Worm (Caenorhabditis elegans): ENCODE results near the gene K12B6.11.

Gene K12B6.11

ce11 chrV:6268961-6269360, 19.7 kb upstream of the K12B6.11 start:
- no peak for TF ChIP-seq him-1 (tag; optimal IDR thresholded peaks at IDR 0.05)
- no peak for TF ChIP-seq dao-5 (tag; optimal IDR thresholded peaks at IDR 0.05)
- TF ChIP-seq W03F9.2 (tag; optimal IDR thresholded peaks at IDR 0.05): no peak

- TF ChIP-seq W03F9.2 (tag; optimal IDR thresholded peaks at IDR 0.05) (no peak), him-1 (tag; optimal IDR thresholded peaks at IDR 0.05) (no peak), dao-5 (tag; optimal IDR thresholded peaks at IDR 0.05) (no peak)
These were observed 18.6 kb upstream of the K12B6.11 start for ce11 chrV:6270097-6270496.

ce11 chrV:6270552-6270951, 18.2 kb upstream of the K12B6.11 start, which contains the start of gene F31F7.2:
F31F7.2 (plus strand) TSS chrV:6270852.
- no peak for TF ChIP-seq W03F9.2 (tag; optimal IDR thresholded peaks at IDR 0.05)
- TF ChIP-seq him-1 (tag; optimal IDR thresholded peaks at IDR 0.05): no peak
- no peak for TF ChIP-seq dao-5 (tag; optimal IDR thresholded peaks at IDR 0.05)

- TF ChIP-seq dao-5 (tag; optimal IDR thresholded peaks at IDR 0.05) (no peak), him-1 (tag; optimal IDR thresholded peaks at IDR 0.05) (no peak), W03F9.2 (tag; optimal IDR thresholded peaks at IDR 0.05) (no peak)
These were observed 13.5 kb upstream of the K12B6.11 start for ce11 chrV:6275209-6275608.

DNA sequence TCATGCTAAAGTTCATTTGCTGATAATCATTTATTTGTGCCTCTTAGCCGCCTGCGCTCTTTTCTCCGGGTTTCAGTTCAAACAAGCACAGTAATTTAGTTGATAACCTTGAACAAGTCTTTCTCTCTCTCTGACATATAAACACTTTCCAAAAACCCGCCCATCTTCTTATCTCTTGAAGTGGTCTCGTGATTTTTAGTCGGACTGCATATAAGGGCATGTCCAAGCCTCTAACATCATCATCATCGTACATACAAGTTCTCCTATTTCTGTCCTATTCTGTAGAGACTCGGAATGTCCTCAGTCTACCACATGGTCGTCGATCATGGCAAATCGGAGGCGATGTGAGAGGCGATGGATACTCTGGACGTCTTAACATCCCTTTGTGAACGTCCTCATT, 12.5 kb upstream of the K12B6.11 start, which contains the start of gene F31F7.1:
TSS of gene F31F7.1 (plus strand) at position 235 of the 400 bp plus-strand sequence.
- TF ChIP-seq him-1 (tag; optimal IDR thresholded peaks at IDR 0.05): no peak
- no peak for TF ChIP-seq W03F9.2 (tag; optimal IDR thresholded peaks at IDR 0.05)
- no peak for TF ChIP-seq dao-5 (tag; optimal IDR thresholded peaks at IDR 0.05)

- no peak for TF ChIP-seq him-1 (tag; optimal IDR thresholded peaks at IDR 0.05)
- TF ChIP-seq W03F9.2 (tag; optimal IDR thresholded peaks at IDR 0.05): no peak
- TF ChIP-seq dao-5 (tag; optimal IDR thresholded peaks at IDR 0.05): no peak
These were observed 11.4 kb upstream of the K12B6.11 start for ce11 chrV:6277178-6277834.

ce11 chrV:6278117-6279081, 10.3 kb upstream of the K12B6.11 start, which contains the start of gene fil-2:
fil-2 (plus strand) TSS chrV:6279031.
- TF ChIP-seq him-1 (tag; optimal IDR thresholded peaks at IDR 0.05) (no peak), W03F9.2 (tag; optimal IDR thresholded peaks at IDR 0.05) (no peak), dao-5 (tag; optimal IDR thresholded peaks at IDR 0.05) (no peak)

DNA sequence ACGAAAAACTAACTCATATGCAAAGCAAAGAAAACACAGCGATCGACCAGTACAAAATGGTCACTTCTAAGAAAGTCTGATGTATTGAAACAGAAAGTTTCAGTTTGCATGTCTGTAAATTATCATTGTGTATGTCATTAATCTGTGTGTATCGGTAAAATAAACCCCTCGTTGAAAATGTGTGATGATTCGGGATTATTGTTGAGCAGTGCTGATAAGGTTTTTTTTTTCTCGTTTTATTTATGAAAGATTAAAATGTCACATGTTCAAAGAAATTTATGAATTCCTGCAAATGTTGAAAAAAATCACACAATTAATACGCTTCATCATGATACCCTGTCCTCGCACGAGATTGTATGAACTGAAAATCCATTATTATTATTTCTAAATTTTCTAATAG, 8.6 kb upstream of the K12B6.11 start:
- no peak for TF ChIP-seq him-1 (tag; optimal IDR thresholded peaks at IDR 0.05)
- no peak for TF ChIP-seq W03F9.2 (tag; optimal IDR thresholded peaks at IDR 0.05)
- no peak for TF ChIP-seq dao-5 (tag; optimal IDR thresholded peaks at IDR 0.05)

DNA sequence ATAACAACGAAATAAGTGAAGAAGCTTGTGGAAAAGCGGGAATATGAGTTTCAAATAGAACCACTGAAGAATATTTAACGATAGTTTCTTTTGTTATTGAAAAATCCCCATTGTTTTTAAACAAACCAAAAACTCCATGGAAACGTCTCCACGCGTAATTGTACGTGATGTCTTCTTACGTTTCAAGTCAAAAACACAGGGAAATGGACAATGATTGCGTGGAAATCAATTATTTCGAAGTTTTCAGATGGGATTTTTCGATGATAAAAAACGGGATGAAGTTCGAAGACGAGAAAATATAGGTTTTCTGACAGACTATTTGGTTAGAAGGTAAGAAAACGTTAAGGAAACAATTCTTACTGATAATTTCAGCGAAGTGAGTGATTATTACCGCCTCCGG, 7.5 kb upstream of the K12B6.11 start, which contains the start of the genes K12B6.4 and spe-49:
TSS of gene K12B6.4 (minus strand) at position 101 of the 400 bp plus-strand sequence.
TSS of gene spe-49 (plus strand) at position 185 of the 400 bp plus-strand sequence.
- TF ChIP-seq dao-5 (tag; optimal IDR thresholded peaks at IDR 0.05) (no peak), him-1 (tag; optimal IDR thresholded peaks at IDR 0.05) (no peak), W03F9.2 (tag; optimal IDR thresholded peaks at IDR 0.05) (no peak)

- TF ChIP-seq him-1 (tag; optimal IDR thresholded peaks at IDR 0.05) (no peak), W03F9.2 (tag; optimal IDR thresholded peaks at IDR 0.05) (no peak), dao-5 (tag; optimal IDR thresholded peaks at IDR 0.05) (no peak)
These were observed 2.4 kb upstream of the K12B6.11 start, which contains the start of gene srn-1 for ce11 chrV:6286343-6286742. srn-1 (minus strand) TSS chrV:6286443.

DNA sequence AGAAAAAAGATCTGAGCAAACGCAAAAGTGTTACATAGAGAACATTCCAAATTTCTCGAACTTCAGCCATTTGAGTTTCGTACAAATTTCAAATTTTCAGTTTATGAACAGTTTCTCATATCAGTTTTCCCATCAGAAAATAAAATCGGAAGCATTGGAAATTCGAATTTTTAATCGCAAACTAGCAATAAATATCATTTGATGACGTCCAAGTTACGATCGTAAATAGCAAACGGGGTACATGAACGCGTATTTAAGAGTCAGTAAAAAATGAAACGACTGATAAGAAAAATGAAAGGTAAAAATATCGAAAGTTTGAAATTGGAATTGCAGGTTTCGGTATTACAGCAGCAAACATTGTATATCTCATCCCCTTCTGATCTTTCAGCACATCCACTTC, 2.6 kb downstream of the K12B6.11 start:
- no peak for TF ChIP-seq W03F9.2 (tag; optimal IDR thresholded peaks at IDR 0.05)
- TF ChIP-seq him-1 (tag; optimal IDR thresholded peaks at IDR 0.05): no peak
- TF ChIP-seq dao-5 (tag; optimal IDR thresholded peaks at IDR 0.05): no peak

DNA sequence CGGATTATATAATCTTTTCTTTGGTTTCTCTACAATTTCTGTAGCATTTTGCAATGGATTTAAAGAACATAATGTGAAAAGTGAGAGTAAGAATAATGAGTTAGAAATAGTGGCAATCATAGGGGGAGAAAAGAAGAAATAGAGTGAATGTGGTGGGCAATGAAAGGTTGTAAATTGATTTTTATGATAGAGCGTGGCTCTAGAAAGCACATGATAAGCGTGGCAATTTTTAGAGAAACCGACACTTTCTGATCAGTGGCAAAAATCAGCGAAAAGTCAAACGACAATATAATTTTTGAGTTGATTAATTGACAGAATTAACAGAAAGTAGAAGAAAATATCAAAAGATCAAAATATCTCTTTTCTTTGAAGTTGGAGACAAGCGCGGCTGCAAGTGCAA, 3.7 kb downstream of the K12B6.11 start, which contains the start of gene K12B6.9:
TSS of gene K12B6.9 (minus strand) at position 266 of the 400 bp plus-strand sequence.
- TF ChIP-seq W03F9.2 (tag; optimal IDR thresholded peaks at IDR 0.05): no peak
- no peak for TF ChIP-seq him-1 (tag; optimal IDR thresholded peaks at IDR 0.05)
- no peak for TF ChIP-seq dao-5 (tag; optimal IDR thresholded peaks at IDR 0.05)

DNA sequence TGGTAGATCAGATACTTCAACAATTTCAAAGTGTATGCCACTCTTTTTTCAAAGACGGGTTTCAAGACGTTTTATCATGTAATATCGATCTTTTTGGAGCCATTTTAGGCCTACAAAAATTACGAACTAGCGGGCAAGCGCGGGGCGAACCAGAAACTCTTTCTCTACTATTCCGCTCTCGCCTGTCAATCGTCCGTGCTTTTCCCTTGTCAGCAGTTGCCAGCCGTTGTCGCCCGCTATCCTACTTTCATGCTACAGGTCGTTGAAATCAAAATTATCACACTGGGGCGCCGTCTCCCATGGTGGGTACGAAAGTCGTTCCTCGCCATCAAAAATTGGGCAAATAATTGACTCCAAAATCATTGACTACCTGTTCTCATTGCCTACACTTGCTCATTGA, 12.3 kb downstream of the K12B6.11 start:
- TF ChIP-seq him-1 (tag; optimal IDR thresholded peaks at IDR 0.05) (no peak), dao-5 (tag; optimal IDR thresholded peaks at IDR 0.05) (no peak)

DNA sequence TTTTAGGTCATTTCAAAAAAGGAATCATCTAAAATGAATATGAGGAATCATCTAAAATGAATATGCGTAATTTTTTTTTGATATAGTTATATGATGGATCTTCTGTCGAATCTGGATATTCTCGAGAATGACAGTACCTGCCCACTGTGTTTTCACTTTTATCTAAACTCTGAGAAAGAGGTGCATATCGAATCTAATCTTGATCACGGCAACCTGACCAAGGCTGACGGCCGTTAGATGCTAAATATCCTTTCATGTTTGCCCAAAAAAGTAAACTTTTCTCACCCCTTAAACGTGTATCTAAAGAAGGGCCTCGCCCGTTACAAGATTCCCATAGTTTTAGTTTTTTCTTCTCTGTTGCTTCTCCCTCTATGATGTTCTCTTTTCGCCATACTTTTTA, 13.8 kb downstream of the K12B6.11 start:
- TF ChIP-seq him-1 (tag; optimal IDR thresholded peaks at IDR 0.05): no peak
- TF ChIP-seq dao-5 (tag; optimal IDR thresholded peaks at IDR 0.05): no peak
- no peak for TF ChIP-seq W03F9.2 (tag; optimal IDR thresholded peaks at IDR 0.05)

Data from whole organism, L4/young adult.